Fruit fly (Drosophila melanogaster): ENCODE results near the gene Blos3.

Gene Blos3

DNA sequence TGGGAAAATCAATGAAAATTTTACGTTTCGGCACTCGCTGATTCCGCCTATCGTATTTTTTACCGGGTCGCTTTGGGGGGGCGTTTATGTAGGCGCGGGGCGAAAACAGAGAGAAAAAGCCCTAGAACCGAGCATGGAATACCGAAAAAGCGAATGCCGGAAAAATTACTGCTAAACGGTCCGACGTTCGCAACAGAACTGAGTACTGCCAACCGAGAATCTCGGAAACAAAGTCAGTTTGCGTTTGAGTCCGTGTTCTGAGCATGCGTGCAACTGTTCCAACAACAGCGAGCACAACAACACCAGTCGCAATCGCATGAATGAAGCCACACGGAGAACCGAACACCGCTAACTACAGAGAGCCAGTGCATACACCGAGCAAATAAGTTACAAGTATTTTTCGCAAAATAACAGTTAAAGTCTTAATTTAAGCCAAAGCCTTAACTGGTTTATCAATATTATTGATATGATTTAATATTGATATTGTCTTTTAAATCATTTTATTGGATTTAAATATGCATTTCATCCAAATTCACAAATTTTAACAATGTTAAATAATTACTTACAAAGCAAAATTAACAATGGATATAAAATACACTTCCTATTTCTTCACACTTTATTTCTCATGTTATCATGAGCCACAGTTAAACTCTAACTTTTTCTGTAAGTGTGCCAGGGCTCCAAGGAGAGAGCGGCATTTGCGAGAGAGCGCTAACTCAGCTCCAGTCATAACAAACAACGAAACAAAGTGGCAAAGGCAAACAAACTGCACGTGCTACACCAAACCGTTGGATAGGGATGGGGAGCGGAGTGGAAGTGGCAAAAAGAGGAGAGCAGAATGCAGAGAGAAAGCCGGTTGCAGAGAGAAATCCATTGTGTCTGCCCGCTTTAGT is 20.5 kb downstream of the Blos3 start, which contains the start of gene CG3961 (continued):
- TF ChIP-seq CG3407 (GFP tag; optimal IDR thresholded peaks at IDR 0.05) (peak; percentile 97), gce (GFP tag; IDR thresholded peaks at IDR 0.05) (peak; percentile 74; the same call in 1 of the 3 replicates), Awh (GFP tag; IDR thresholded peaks at IDR 0.05) (peak; percentile 90; the same call in 1 of the 2 replicates), CG8388 (GFP tag; optimal IDR thresholded peaks at IDR 0.05) (peak; percentile 98), CG15269 (tag; optimal IDR thresholded peaks at IDR 0.05) (peak; percentile 97), CG1647 (GFP tag; optimal IDR thresholded peaks at IDR 0.05) (peak; percentile 69), vvl (GFP tag; IDR thresholded peaks at IDR 0.05) (peak; percentile 94), D (optimal IDR thresholded peaks at IDR 0.05) (no peak), D (GFP tag; optimal IDR thresholded peaks at IDR 0.05) (peak; percentile 99), ro (GFP tag; IDR thresholded peaks at IDR 0.05) (peak; percentile 91), CG1024 (GFP tag; IDR thresholded peaks at IDR 0.05) (peak; percentile 79), pum (GFP tag; optimal IDR thresholded peaks at IDR 0.05) (peak; percentile 87), fd96Cb (tag; optimal IDR thresholded peaks at IDR 0.05) (peak; percentile 98), Hr78 (GFP tag; optimal IDR thresholded peaks at IDR 0.05) (peak in 1 of 2 experiments; percentile 96), CG8290 (GFP tag; optimal IDR thresholded peaks at IDR 0.05) (peak; percentile 97), CG8290 (tag; optimal IDR thresholded peaks at IDR 0.05) (peak; percentile 70 to 86), cas (GFP tag; IDR thresholded peaks at IDR 0.05) (0 out of 2 replicates have a peak, but pooled peaks have one; percentile 6), CG5245 (GFP tag; optimal IDR thresholded peaks at IDR 0.05) (peak; percentile 96), CG13123 (GFP tag; optimal IDR thresholded peaks at IDR 0.05) (peak; percentile 93), sens-2 (GFP tag; IDR thresholded peaks at IDR 0.05) (no peak; the same call in 1 of the 2 replicates), CG13424 (tag; optimal IDR thresholded peaks at IDR 0.05) (peak; percentile 99), lilli (GFP tag; optimal IDR thresholded peaks at IDR 0.05) (peak; percentile 92), Ets65A (GFP tag) (peak; percentile 97), Myb (GFP tag; optimal IDR thresholded peaks at IDR 0.05) (peak; percentile 58), bab2 (GFP tag; optimal IDR thresholded peaks at IDR 0.05) (peak; percentile 93), CG11398 (GFP tag; optimal IDR thresholded peaks at IDR 0.05) (peak; percentile 73), ewg (GFP tag; optimal IDR thresholded peaks at IDR 0.05) (peak; percentile 96), HmgD (GFP tag; optimal IDR thresholded peaks at IDR 0.05) (peak; percentile 3), zf30C (GFP tag; optimal IDR thresholded peaks at IDR 0.05) (peak; percentile 92), CG31388 (GFP tag; optimal IDR thresholded peaks at IDR 0.05) (peak; percentile 81), dpn (GFP tag; optimal IDR thresholded peaks at IDR 0.05) (peak; percentile 88 to 97), CG6683 (GFP tag; optimal IDR thresholded peaks at IDR 0.05) (peak; percentile 95), en (GFP tag; optimal IDR thresholded peaks at IDR 0.05) (peak; percentile 34), Sox102F (GFP tag; optimal IDR thresholded peaks at IDR 0.05) (peak; percentile 98), wek (GFP tag; optimal IDR thresholded peaks at IDR 0.05) (peak; percentile 67), kah (GFP tag; optimal IDR thresholded peaks at IDR 0.05) (peak; percentile 94), MBD-R2 (GFP tag; IDR thresholded peaks at IDR 0.05) (peak; percentile 44; the same call in 1 of the 2 replicates), tap (tag; optimal IDR thresholded peaks at IDR 0.05) (peak; percentile 97), gt (GFP tag; IDR thresholded peaks at IDR 0.05) (peak; percentile 80), CG10959 (GFP tag; IDR thresholded peaks at IDR 0.05) (peak; percentile 81), br (optimal IDR thresholded peaks at IDR 0.05) (no peak), CG12659 (GFP tag; optimal IDR thresholded peaks at IDR 0.05) (peak; percentile 99), CG6813 (GFP tag; optimal IDR thresholded peaks at IDR 0.05) (peak; percentile 96), Antp (GFP tag; optimal IDR thresholded peaks at IDR 0.05) (peak; percentile 72), lmd (GFP tag; IDR thresholded peaks at IDR 0.05) (peak; percentile 94), CG33557 (GFP tag; optimal IDR thresholded peaks at IDR 0.05) (peak; percentile 98), CG2199 (GFP tag; IDR thresholded peaks at IDR 0.05) (0 out of 3 replicates have a peak, but pooled peaks have one; percentile 8), CG43689 (GFP tag; IDR thresholded peaks at IDR 0.05) (no peak; the same call in 1 of the 2 replicates), D19B (GFP tag; optimal IDR thresholded peaks at IDR 0.05) (peak; percentile 84)
